Fruit fly (Drosophila melanogaster): ENCODE results near the gene CG13358.
A peak's percentile ranks its signal among the peaks of the same experiment; 100 is the strongest.

Gene CG13358

DNA sequence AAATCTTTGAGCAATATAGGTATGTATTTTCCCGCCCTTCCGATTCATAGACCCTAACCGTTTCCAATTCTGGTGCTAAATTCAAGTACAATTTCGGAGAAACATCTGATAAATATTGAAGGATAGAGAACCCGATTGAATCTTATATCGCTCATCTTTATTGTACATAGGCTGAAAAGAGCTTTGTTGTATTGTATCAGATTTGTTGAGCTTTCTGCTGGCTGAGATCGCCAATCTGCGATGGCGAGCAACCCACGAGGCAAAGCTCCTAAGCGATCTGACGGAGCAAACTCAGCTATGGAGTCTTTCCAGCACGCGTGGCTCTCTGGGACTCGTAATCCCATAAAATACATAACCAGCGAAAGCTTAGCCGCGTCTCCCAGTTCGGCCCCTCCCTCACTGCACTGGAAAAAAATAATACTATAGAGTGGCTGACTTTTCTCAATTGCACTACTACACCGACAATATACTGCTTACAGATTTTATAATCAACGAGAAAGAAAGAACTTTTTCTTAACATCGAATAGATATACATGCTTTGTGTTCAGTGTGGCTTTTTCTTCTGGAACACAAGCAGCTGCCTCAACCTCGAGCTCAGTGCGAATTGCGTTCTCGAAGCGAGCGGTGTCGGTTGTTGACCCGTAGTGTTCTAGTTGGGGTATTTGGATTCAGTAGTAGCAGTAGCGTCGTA lies 48.9 kb downstream of the CG13358 start (continued):
- TF ChIP-seq shn (GFP tag; optimal IDR thresholded peaks at IDR 0.05) (peak; percentile 75), caup (GFP tag; optimal IDR thresholded peaks at IDR 0.05; ENCODE audit: severe bottlenecking) (peak; percentile 92), CG11696 (GFP tag; IDR thresholded peaks at IDR 0.05) (peak; percentile 70), Dll (GFP tag; IDR thresholded peaks at IDR 0.05; ENCODE audit: partially characterized antibody) (no peak), sug (tag; optimal IDR thresholded peaks at IDR 0.05) (peak; percentile 68), Hr51 (GFP tag; optimal IDR thresholded peaks at IDR 0.05) (peak; percentile 78), br (optimal IDR thresholded peaks at IDR 0.05) (no peak), crp (GFP tag; optimal IDR thresholded peaks at IDR 0.05) (peak in 1 of 2 experiments; percentile 7), CG10147 (GFP tag; optimal IDR thresholded peaks at IDR 0.05) (peak; percentile 86), ci (GFP tag; IDR thresholded peaks at IDR 0.05) (peak; percentile 87), Dek (tag; optimal IDR thresholded peaks at IDR 0.05) (peak; percentile 89), CG4730 (GFP tag; IDR thresholded peaks at IDR 0.05) (peak; percentile 67), dmrt99B (tag; optimal IDR thresholded peaks at IDR 0.05) (peak; percentile 82), Rfx (GFP tag; IDR thresholded peaks at IDR 0.05) (peak; percentile 97), CG10462 (GFP tag; optimal IDR thresholded peaks at IDR 0.05) (peak; percentile 6), peb (GFP tag; IDR thresholded peaks at IDR 0.05) (peak; percentile 53; the same call in 1 of the 2 replicates), zfh2 (GFP tag; optimal IDR thresholded peaks at IDR 0.05) (peak; percentile 91), cwo (GFP tag; optimal IDR thresholded peaks at IDR 0.05) (peak; percentile 90), Usf (GFP tag; optimal IDR thresholded peaks at IDR 0.05) (peak; percentile 58), vfl (GFP tag; optimal IDR thresholded peaks at IDR 0.05) (peak; percentile 87), CG43689 (GFP tag; IDR thresholded peaks at IDR 0.05) (peak; percentile 61; the same call in 1 of the 2 replicates), inv (GFP tag; IDR thresholded peaks at IDR 0.05; ENCODE audit: partially characterized antibody) (no peak), Aef1 (GFP tag; IDR thresholded peaks at IDR 0.05) (peak; percentile 78), chm (GFP tag; IDR thresholded peaks at IDR 0.05) (peak; percentile 82), D19A (tag; optimal IDR thresholded peaks at IDR 0.05) (peak; percentile 65), Deaf1 (tag; optimal IDR thresholded peaks at IDR 0.05) (peak; percentile 58), Awh (GFP tag; IDR thresholded peaks at IDR 0.05) (peak; percentile 72), eve (GFP tag; optimal IDR thresholded peaks at IDR 0.05) (no peak), Chrac-16 (GFP tag; optimal IDR thresholded peaks at IDR 0.05) (peak; percentile 72), Fer1 (GFP tag; optimal IDR thresholded peaks at IDR 0.05) (peak; percentile 88), Bdp1 (GFP tag; optimal IDR thresholded peaks at IDR 0.05) (peak; percentile 72), Adf1 (GFP tag; IDR thresholded peaks at IDR 0.05) (peak; percentile 78; the same call in 1 of the 2 replicates), CG3065 (GFP tag; optimal IDR thresholded peaks at IDR 0.05) (peak; percentile 50), jing (GFP tag; optimal IDR thresholded peaks at IDR 0.05) (peak; percentile 36), ranshi (GFP tag; IDR thresholded peaks at IDR 0.05) (peak; percentile 86), Dad (GFP tag; optimal IDR thresholded peaks at IDR 0.05) (peak; percentile 81), CG14667 (GFP tag; IDR thresholded peaks at IDR 0.05) (peak; percentile 71), Taf1 (GFP tag; IDR thresholded peaks at IDR 0.05) (peak; percentile 79), CG10366 (GFP tag; IDR thresholded peaks at IDR 0.05) (peak; percentile 86), CG10431 (GFP tag; optimal IDR thresholded peaks at IDR 0.05) (no peak), ap (GFP tag; IDR thresholded peaks at IDR 0.05) (peak; percentile 51; the same call in 1 of the 2 replicates), Lhr (GFP tag; optimal IDR thresholded peaks at IDR 0.05) (peak; percentile 19), HHEX (GFP tag; optimal IDR thresholded peaks at IDR 0.05) (peak; percentile 90), slp2 (GFP tag; optimal IDR thresholded peaks at IDR 0.05) (peak; percentile 66), seq (GFP tag; IDR thresholded peaks at IDR 0.05) (peak; percentile 68), Oaz (GFP tag; IDR thresholded peaks at IDR 0.05) (peak; percentile 59; the same call in 1 of the 2 replicates), Dp (GFP tag; optimal IDR thresholded peaks at IDR 0.05) (no peak), CG7556 (GFP tag; optimal IDR thresholded peaks at IDR 0.05) (peak; percentile 81), BtbVII (GFP tag; optimal IDR thresholded peaks at IDR 0.05) (peak; percentile 89), CG1602 (GFP tag; optimal IDR thresholded peaks at IDR 0.05) (peak; percentile 46)

All from whole organism, embryonic.